Fruit fly (Drosophila melanogaster) whole organism, embryonic: ENCODE results near the gene CG34056.

Source experiments
- Ada2b ChIP-seq: fragments of 200-800 bp; sonication (Bioruptor generic); IDR thresholded peaks from 2 replicates; pipeline ENCODE4 v1.3.6; 2022; ENCODE audit warnings: missing biosample characterization, missing genetic modification characterization
- Awh ChIP-seq: fragments of 200-800 bp; sonication (Bioruptor generic); IDR thresholded peaks from 2 replicates; pipeline ENCODE4, ENCODE4 v1.3.6; 2022; ENCODE audit warnings: missing biosample characterization, missing genetic modification characterization
- CG10147 ChIP-seq: fragments of 200-800 bp; sonication (Bioruptor generic); optimal IDR thresholded peaks from 2 replicates; lab custom pipeline; 2019; ENCODE audit warnings: missing biosample characterization, mild to moderate bottlenecking, missing genetic modification characterization, moderate library complexity
- CG13287 ChIP-seq: fragments of 200-800 bp; sonication (Bioruptor generic); IDR thresholded peaks from 2 replicates; pipeline ENCODE4 v1.3.6; 2022; ENCODE audit warnings: missing biosample characterization, missing genetic modification characterization; ENCODE audit not compliant: partially characterized antibody
- CG14050 ChIP-seq: fragments of 200-800 bp; sonication (Bioruptor generic); IDR thresholded peaks from 3 replicates; pipeline ENCODE4 v1.3.6; 2022; ENCODE audit warnings: missing biosample characterization, missing genetic modification characterization
- CG15696 ChIP-seq: fragments of 200-800 bp; sonication (Bioruptor generic); optimal IDR thresholded peaks from 2 replicates; lab custom pipeline; 2019; ENCODE audit warnings: missing biosample characterization, mild to moderate bottlenecking, missing genetic modification characterization, moderate library complexity
- CG16815 ChIP-seq: fragments of 200-800 bp; sonication (Bioruptor generic); optimal IDR thresholded peaks from 3 replicates; lab custom pipeline; 2017; ENCODE audit warnings: missing biosample characterization, mild to moderate bottlenecking, missing genetic modification characterization
- CG17186 ChIP-seq: fragments of 200-800 bp; sonication (Bioruptor generic); optimal IDR thresholded peaks from 3 replicates; lab custom pipeline; 2017; ENCODE audit warnings: missing biosample characterization, missing genetic modification reagents, missing genetic modification characterization
- CG17359 ChIP-seq: fragments of 200-800 bp; sonication (Bioruptor generic); optimal IDR thresholded peaks from 3 replicates; lab custom pipeline; 2018; ENCODE audit warnings: missing biosample characterization, mild to moderate bottlenecking, missing genetic modification characterization, moderate library complexity
- CG18476 ChIP-seq: fragments of 200-800 bp; sonication (Bioruptor generic); optimal IDR thresholded peaks from 2 replicates; lab custom pipeline; 2016; ENCODE audit warnings: missing biosample characterization, mild to moderate bottlenecking, missing genetic modification characterization
- CG2202 ChIP-seq: fragments of 200-800 bp; sonication (Bioruptor generic); optimal IDR thresholded peaks from 2 replicates; lab custom pipeline; 2018; ENCODE audit warnings: missing biosample characterization, mild to moderate bottlenecking, missing genetic modification characterization
- CG2889 ChIP-seq: fragments of 200-800 bp; sonication (Bioruptor generic); IDR thresholded peaks from 3 replicates; pipeline ENCODE4 v1.3.6; 2022; ENCODE audit warnings: missing biosample characterization, missing genetic modification characterization
- CG31365 ChIP-seq: fragments of 200-800 bp; sonication (Bioruptor generic); optimal IDR thresholded peaks from 2 replicates; lab custom pipeline; 2018; ENCODE audit warnings: missing biosample characterization, mild to moderate bottlenecking, missing genetic modification characterization
- CG32772 ChIP-seq: fragments of 200-800 bp; sonication (Bioruptor generic); IDR thresholded peaks from 2 replicates; pipeline ENCODE4 v1.3.6; 2022; ENCODE audit warnings: missing biosample characterization, missing genetic modification characterization
- CG33213 ChIP-seq: fragments of 200-800 bp; sonication (Bioruptor generic); optimal IDR thresholded peaks from 3 replicates; lab custom pipeline; 2016; ENCODE audit warnings: missing biosample characterization, missing genetic modification characterization
- CG34224 ChIP-seq: fragments of 200-800 bp; sonication (Bioruptor generic); IDR thresholded peaks from 3 replicates; pipeline ENCODE4 v1.3.6; 2022; ENCODE audit warnings: missing biosample characterization, missing genetic modification characterization; ENCODE audit not compliant: partially characterized antibody
- CG7839 ChIP-seq: fragments of 200-800 bp; sonication (Bioruptor generic); optimal IDR thresholded peaks from 3 replicates; lab custom pipeline; 2018; ENCODE audit warnings: missing biosample characterization, mild to moderate bottlenecking, missing genetic modification characterization, moderate library complexity
- CG9609 ChIP-seq: fragments of 200-800 bp; sonication (Bioruptor generic); optimal IDR thresholded peaks from 3 replicates; lab custom pipeline; 2016; ENCODE audit warnings: missing biosample characterization, missing genetic modification characterization
- CTCF ChIP-seq: fragments of 200-800 bp; sonication (Bioruptor generic); optimal IDR thresholded peaks from 2 replicates; lab custom pipeline; 2017; ENCODE audit warnings: missing biosample characterization, mild to moderate bottlenecking, missing genetic modification characterization, moderate library complexity
- CrebB ChIP-seq: fragments of 200-800 bp; sonication (Bioruptor generic); optimal IDR thresholded peaks from 3 replicates; lab custom pipeline; 2018; ENCODE audit warnings: missing biosample characterization, mild to moderate bottlenecking, missing genetic modification characterization
- D19A ChIP-seq: fragments of 200-800 bp; optimal IDR thresholded peaks from 3 replicates; lab custom pipeline; 2019; ENCODE audit warnings: missing biosample characterization, mild to moderate bottlenecking, missing genetic modification characterization, moderate library complexity
- Dip2 ChIP-seq: fragments of 200-800 bp; sonication (Bioruptor generic); IDR thresholded peaks from 2 replicates; pipeline ENCODE4 v1.3.6; 2022; ENCODE audit warnings: missing biosample characterization, missing genetic modification characterization
- Dref ChIP-seq: fragments of 200-800 bp; sonication (Bioruptor generic); IDR thresholded peaks from 2 replicates; pipeline ENCODE4 v1.3.6; 2022; ENCODE audit warnings: missing biosample characterization, missing genetic modification characterization
- Ets65A ChIP-seq: fragments of 200-800 bp; sonication (Bioruptor generic); peaks from one replicate; lab custom pipeline; 2016; ENCODE audit warnings: missing biosample characterization, missing genetic modification characterization
- Fer1 ChIP-seq: fragments of 200-800 bp; sonication (Bioruptor generic); optimal IDR thresholded peaks from 2 replicates; lab custom pipeline; 2017; ENCODE audit warnings: missing biosample characterization, mild to moderate bottlenecking, missing genetic modification characterization
- MBD-R2 ChIP-seq: fragments of 200-800 bp; sonication (Bioruptor generic); IDR thresholded peaks from 2 replicates; pipeline ENCODE4 v1.3.6; 2022; ENCODE audit warnings: missing biosample characterization, missing genetic modification characterization
- Optix ChIP-seq: fragments of 200-800 bp; sonication (Bioruptor generic); IDR thresholded peaks from 3 replicates; pipeline ENCODE4 v1.3.6; 2022; ENCODE audit warnings: missing biosample characterization, missing genetic modification characterization
- ara ChIP-seq: fragments of 200-800 bp; sonication (Bioruptor generic); IDR thresholded peaks from 2 replicates; pipeline ENCODE4 v1.3.6; 2022; ENCODE audit warnings: missing biosample characterization, missing genetic modification characterization
- ato ChIP-seq: fragments of 200-800 bp; sonication (Bioruptor generic); IDR thresholded peaks from 2 replicates; pipeline ENCODE4 v1.3.6; 2022; ENCODE audit warnings: missing biosample characterization, missing genetic modification characterization; ENCODE audit not compliant: partially characterized antibody
- ci ChIP-seq: fragments of 200-800 bp; sonication (Bioruptor generic); IDR thresholded peaks from 3 replicates; pipeline ENCODE4 v1.3.6; 2022; ENCODE audit warnings: missing biosample characterization, missing genetic modification characterization
- crc ChIP-seq: fragments of 200-800 bp; sonication (Bioruptor generic); optimal IDR thresholded peaks from 2 replicates; lab custom pipeline; 2016; ENCODE audit warnings: missing biosample characterization, missing genetic modification characterization
- dimm ChIP-seq: fragments of 200-800 bp; sonication (Bioruptor generic); IDR thresholded peaks from 2 replicates; pipeline ENCODE4 v1.3.6; 2022; ENCODE audit warnings: missing biosample characterization, missing genetic modification characterization
- dmrt99B ChIP-seq: fragments of 200-800 bp; sonication (Bioruptor generic); optimal IDR thresholded peaks from 2 replicates; lab custom pipeline; 2018; ENCODE audit warnings: missing biosample characterization, mild to moderate bottlenecking, missing genetic modification characterization, moderate library complexity
- eyg ChIP-seq: fragments of 200-800 bp; sonication (Bioruptor generic); optimal IDR thresholded peaks from 3 replicates; lab custom pipeline; 2016; ENCODE audit warnings: missing biosample characterization, missing genetic modification characterization
- gsb ChIP-seq: fragments of 200-800 bp; sonication (Bioruptor generic); IDR thresholded peaks from 2 replicates; pipeline ENCODE4 v1.3.6; 2022; ENCODE audit warnings: missing biosample characterization, missing genetic modification characterization
- hbn ChIP-seq: fragments of 200-800 bp; sonication (Bioruptor generic); IDR thresholded peaks from 2 replicates; pipeline ENCODE4 v1.3.6; 2022; ENCODE audit warnings: missing biosample characterization, missing genetic modification characterization; ENCODE audit not compliant: partially characterized antibody
- jing ChIP-seq: fragments of 200-800 bp; sonication (Bioruptor generic); optimal IDR thresholded peaks from 2 replicates; lab custom pipeline; 2018; ENCODE audit warnings: missing biosample characterization, mild to moderate bottlenecking, missing genetic modification characterization
- knrl ChIP-seq: fragments of 200-800 bp; sonication (Bioruptor generic); IDR thresholded peaks from 3 replicates; pipeline ENCODE4 v1.3.6; 2022; ENCODE audit warnings: missing biosample characterization, missing genetic modification characterization; ENCODE audit not compliant: partially characterized antibody
- org-1 ChIP-seq: fragments of 200-800 bp; sonication (Bioruptor generic); optimal IDR thresholded peaks from 2 replicates; lab custom pipeline; 2017; ENCODE audit warnings: missing biosample characterization, missing genetic modification characterization
- otp ChIP-seq: fragments of 200-800 bp; sonication (Bioruptor generic); IDR thresholded peaks from 3 replicates; pipeline ENCODE4, ENCODE4 v1.3.6; 2022; ENCODE audit warnings: missing biosample characterization, missing genetic modification characterization
- pb ChIP-seq: fragments of 200-800 bp; sonication (Bioruptor generic); optimal IDR thresholded peaks from 3 replicates; lab custom pipeline; 2016; ENCODE audit warnings: missing biosample characterization, missing genetic modification characterization
- row ChIP-seq: fragments of 200-800 bp; sonication (Bioruptor generic); IDR thresholded peaks from 3 replicates; pipeline ENCODE4 v1.3.6; 2022; ENCODE audit warnings: missing biosample characterization, missing genetic modification characterization
- sc ChIP-seq, 3 experiments: fragments of >200 bp in 2 of 3; fragments of 200-800 bp in 1 of 3; sonication (Bioruptor generic) in 1 of 3; optimal IDR thresholded peaks; 2 replicates in 2 of 3; 3 replicates in 1 of 3; lab custom pipeline; 2017; ENCODE audit warnings: mild to moderate bottlenecking in 1 of 3, missing biosample characterization in 1 of 3, missing genetic modification characterization in 1 of 3, missing genetic modification reagents in 1 of 3
- sim ChIP-seq: fragments of 200-800 bp; sonication (Bioruptor generic); IDR thresholded peaks from 2 replicates; pipeline ENCODE4 v1.3.6; 2022; ENCODE audit warnings: missing biosample characterization, missing genetic modification characterization
- sisA ChIP-seq: fragments of 200-800 bp; sonication (Bioruptor generic); IDR thresholded peaks from 2 replicates; pipeline ENCODE4 v1.3.6; 2022; ENCODE audit warnings: missing biosample characterization, missing genetic modification characterization
- stwl ChIP-seq: fragments of 200-800 bp; sonication (Bioruptor generic); optimal IDR thresholded peaks from 3 replicates; lab custom pipeline; 2018; ENCODE audit warnings: missing biosample characterization, mild to moderate bottlenecking, missing genetic modification characterization, moderate library complexity
- tin ChIP-seq: fragments of 200-800 bp; sonication (Bioruptor generic); optimal IDR thresholded peaks from 3 replicates; lab custom pipeline; 2016; ENCODE audit warnings: missing biosample characterization, missing genetic modification characterization
- ttk ChIP-seq: fragments of 200-800 bp; sonication (Bioruptor generic); IDR thresholded peaks from 2 replicates; pipeline ENCODE4 v2.1.2; 2022; ENCODE audit warnings: missing biosample characterization, missing genetic modification characterization
- twi ChIP-seq: fragments of 200-800 bp; optimal IDR thresholded peaks from 2 replicates; lab custom pipeline; 2019; ENCODE audit warnings: missing biosample characterization, mild to moderate bottlenecking, missing genetic modification characterization, moderate library complexity
- unpg ChIP-seq: fragments of 200-800 bp; sonication (Bioruptor generic); optimal IDR thresholded peaks from 3 replicates; lab custom pipeline; 2018; ENCODE audit warnings: missing biosample characterization, mild to moderate bottlenecking, missing genetic modification characterization, moderate library complexity
- zfh1 ChIP-seq: fragments of 200-800 bp; sonication (Bioruptor generic); IDR thresholded peaks from 3 replicates; pipeline ENCODE4 v1.3.6; 2022; ENCODE audit warnings: missing biosample characterization, missing genetic modification characterization

CG34056 gene

DNA sequence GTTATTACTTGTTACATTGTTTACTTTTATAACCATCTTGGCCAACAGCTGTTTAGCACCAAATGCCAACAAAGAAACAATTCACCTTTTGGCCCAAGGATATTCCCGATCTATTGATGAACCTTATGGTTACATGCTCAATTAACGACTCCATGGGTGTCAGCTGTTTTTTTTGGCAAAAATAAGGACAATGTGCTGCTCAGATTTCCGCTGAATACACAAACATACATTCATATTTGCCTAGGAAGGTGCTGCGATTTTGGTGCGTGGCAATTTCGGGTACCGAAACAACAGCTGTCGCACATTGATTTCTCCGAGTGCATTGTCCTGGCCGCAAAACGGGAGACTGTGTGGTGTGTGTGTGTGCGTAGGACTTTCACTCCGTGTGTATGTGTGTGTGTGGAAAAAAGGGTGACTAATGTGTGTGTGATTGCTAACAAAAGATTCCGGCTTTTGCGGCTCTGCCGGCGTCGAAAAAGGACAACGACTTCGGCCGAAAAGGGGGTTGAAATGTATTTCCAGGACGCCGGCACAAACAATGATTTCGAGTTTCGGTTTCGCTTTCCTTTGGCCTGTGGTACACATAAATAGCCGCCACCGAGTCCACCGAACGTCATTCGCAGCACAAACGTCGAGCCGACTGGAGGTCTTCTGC, 12.9 kb downstream of the CG34056 start, which contains the start of gene nerfin-1 (continued):
- peak; percentile 12 for TF ChIP-seq D19A (tag; lab: Kevin White, UChicago)
- no peak for TF ChIP-seq Dref (GFP tag; lab: Robert Waterston, UW)
- no peak for TF ChIP-seq CG2202
- no peak for TF ChIP-seq gsb (GFP tag; lab: Robert Waterston, UW)
- no peak for TF ChIP-seq CG17186 (GFP tag; lab: Kevin White, UChicago)
- TF ChIP-seq ara (GFP tag; lab: Robert Waterston, UW): no peak
- TF ChIP-seq CG18476 (GFP tag; lab: Kevin White, UChicago): no peak
- no peak for TF ChIP-seq sim (GFP tag; lab: Robert Waterston, UW)
- no peak for TF ChIP-seq CG10147 (GFP tag; lab: Kevin White, UChicago)
- TF ChIP-seq twi (tag; lab: Kevin White, UChicago): peak; percentile 45
- no peak for TF ChIP-seq Fer1 (GFP tag; lab: Kevin White, UChicago)
- no peak for TF ChIP-seq hbn
- TF ChIP-seq sc (optimal IDR thresholded peaks at IDR 0.05; lab: Kevin White, UChicago): no peak
- TF ChIP-seq sc (GFP tag; optimal IDR thresholded peaks at IDR 0.05; lab: Kevin White, UChicago): no peak
- no peak for TF ChIP-seq CG33213 (GFP tag; lab: Kevin White, UChicago)
- TF ChIP-seq MBD-R2 (GFP tag; lab: Robert Waterston, UW): no peak
- no peak for TF ChIP-seq Ada2b (GFP tag; lab: Robert Waterston, UW)
- TF ChIP-seq CG9609: peak; percentile 19
- TF ChIP-seq CTCF (GFP tag; lab: Kevin White, UChicago): no peak
- TF ChIP-seq CG16815: peak; percentile 18
- no peak for TF ChIP-seq pb
- no peak for TF ChIP-seq CG32772 (GFP tag; lab: Robert Waterston, UW)
- TF ChIP-seq ato (GFP tag; lab: Robert Waterston, UW): no peak
- TF ChIP-seq unpg (GFP tag; lab: Kevin White, UChicago): no peak
- TF ChIP-seq CG34224 (GFP tag; lab: Robert Waterston, UW): no peak
- no peak for TF ChIP-seq otp
- no peak for TF ChIP-seq zfh1 (GFP tag; lab: Robert Waterston, UW)
- TF ChIP-seq stwl: no peak
- TF ChIP-seq dimm (GFP tag; lab: Robert Waterston, UW): no peak
- TF ChIP-seq eyg (GFP tag; lab: Kevin White, UChicago): no peak
- TF ChIP-seq CG15696 (tag; lab: Kevin White, UChicago): no peak
- TF ChIP-seq sisA (GFP tag; lab: Robert Waterston, UW): no peak
- no peak for TF ChIP-seq Optix (GFP tag; lab: Robert Waterston, UW)
- no peak for TF ChIP-seq CG2889 (GFP tag; lab: Robert Waterston, UW)
- TF ChIP-seq crc (GFP tag; lab: Kevin White, UChicago): no peak
- no peak for TF ChIP-seq CG14050 (GFP tag; lab: Robert Waterston, UW)
- TF ChIP-seq Awh (GFP tag; lab: Robert Waterston, UW): no peak
- TF ChIP-seq Ets65A (GFP tag; lab: Kevin White, UChicago): no peak
- TF ChIP-seq tin (GFP tag; lab: Kevin White, UChicago): peak; percentile 10
- no peak for TF ChIP-seq CG13287 (GFP tag; lab: Robert Waterston, UW)
- no peak for TF ChIP-seq knrl (GFP tag; lab: Robert Waterston, UW)
- no peak for TF ChIP-seq jing (GFP tag; lab: Kevin White, UChicago)
- no peak for TF ChIP-seq ttk
- no peak for TF ChIP-seq CG17359 (tag; lab: Kevin White, UChicago)
- no peak for TF ChIP-seq Dip2 (GFP tag; lab: Robert Waterston, UW)
- TF ChIP-seq CG31365: no peak
- peak; percentile 39 for TF ChIP-seq dmrt99B (tag; lab: Kevin White, UChicago)
- TF ChIP-seq row (GFP tag; lab: Robert Waterston, UW): peak; percentile 36; the same call in 1 of the 3 replicates
- TF ChIP-seq CrebB (tag; lab: Kevin White, UChicago): no peak
- peak; percentile 42 for TF ChIP-seq org-1
- TF ChIP-seq CG7839 (tag; lab: Kevin White, UChicago): peak; percentile 50
- TF ChIP-seq ci (GFP tag; lab: Robert Waterston, UW): no peak
